Worm (Caenorhabditis elegans) whole organism, L3 larva: ENCODE data around the gene VW02B12L.2.

Source experiments
- R02D3.7 ChIP-seq: fragments of 150-350 bp; optimal IDR thresholded peaks from 2 replicates; lab custom pipeline; 2014; ENCODE audit warnings: missing biosample characterization, missing genetic modification characterization
- ZK546.5 ChIP-seq: sonication (generic microtip); optimal IDR thresholded peaks from 2 replicates; lab custom pipeline; 2017; ENCODE audit warnings: missing biosample characterization, missing genetic modification characterization
- aly-2 ChIP-seq: fragments of 150-350 bp; optimal IDR thresholded peaks from 2 replicates; lab custom pipeline; 2014; ENCODE audit warnings: missing biosample characterization, missing genetic modification characterization
- ceh-16 ChIP-seq: sonication (generic microtip); optimal IDR thresholded peaks from 2 replicates; lab custom pipeline; 2017; ENCODE audit warnings: missing biosample characterization, missing genetic modification characterization
- ceh-28 ChIP-seq: fragments of 150-350 bp; optimal IDR thresholded peaks from 2 replicates; lab custom pipeline; 2014; ENCODE audit warnings: missing biosample characterization, missing genetic modification reagents, missing genetic modification characterization
- ceh-82 ChIP-seq: fragments of 150-350 bp; optimal IDR thresholded peaks from 2 replicates; lab custom pipeline; 2014; ENCODE audit warnings: missing biosample characterization, missing genetic modification characterization
- egl-27 ChIP-seq: sonication (generic microtip); optimal IDR thresholded peaks from 4 replicates; lab custom pipeline; 2017; ENCODE audit warnings: missing biosample characterization, missing genetic modification reagents, missing genetic modification characterization
- egl-5 ChIP-seq: fragments of 150-350 bp; optimal IDR thresholded peaks from 2 replicates; lab custom pipeline; 2017; ENCODE audit warnings: missing biosample characterization, missing genetic modification reagents, missing genetic modification characterization, inconsistent platforms
- elt-1 ChIP-seq: fragments of 150-350 bp; optimal IDR thresholded peaks from 2 replicates; lab custom pipeline; 2014; ENCODE audit warnings: missing biosample characterization, missing genetic modification characterization
- elt-2 ChIP-seq: sonication (generic microtip); optimal IDR thresholded peaks from 2 replicates; lab custom pipeline; 2016; ENCODE audit warnings: missing genetic modification reagents, mild to moderate bottlenecking, missing genetic modification characterization, missing compliant biosample characterization
- eor-1 ChIP-seq, 2 experiments: fragments of 150-350 bp; optimal IDR thresholded peaks; 2 replicates each; lab custom pipeline; 2014 to 2018; ENCODE audit warnings: missing biosample characterization in 2 of 2, missing genetic modification characterization in 2 of 2
- fkh-2 ChIP-seq: fragments of 150-350 bp; optimal IDR thresholded peaks from 2 replicates; lab custom pipeline; 2014; ENCODE audit warnings: missing biosample characterization, missing genetic modification reagents, missing genetic modification characterization
- fos-1 ChIP-seq: fragments of 150-350 bp; optimal IDR thresholded peaks from 2 replicates; lab custom pipeline; 2014; ENCODE audit warnings: missing biosample characterization, missing genetic modification characterization
- hmg-11 ChIP-seq: sonication (generic microtip); optimal IDR thresholded peaks from 2 replicates; lab custom pipeline; 2016; ENCODE audit warnings: missing genetic modification characterization, missing compliant biosample characterization
- jun-1 ChIP-seq: fragments of 150-350 bp; optimal IDR thresholded peaks from 2 replicates; lab custom pipeline; 2014; ENCODE audit warnings: missing biosample characterization, missing genetic modification reagents, missing genetic modification characterization
- lin-15B ChIP-seq: fragments of 150-350 bp; optimal IDR thresholded peaks from 2 replicates; lab custom pipeline; 2014; ENCODE audit warnings: missing biosample characterization, missing genetic modification characterization
- lin-39 ChIP-seq: fragments of 150-350 bp; optimal IDR thresholded peaks from 2 replicates; lab custom pipeline; 2018; ENCODE audit warnings: missing biosample characterization, missing genetic modification reagents, missing genetic modification characterization
- lsy-12 ChIP-seq: sonication (generic microtip); optimal IDR thresholded peaks from 2 replicates; lab custom pipeline; 2016; ENCODE audit warnings: mild to moderate bottlenecking, missing genetic modification characterization, missing compliant biosample characterization
- mdl-1 ChIP-seq: fragments of 150-350 bp; optimal IDR thresholded peaks from 2 replicates; lab custom pipeline; 2014; ENCODE audit warnings: missing biosample characterization, missing genetic modification characterization
- mml-1 ChIP-seq: fragments of 150-350 bp; sonication (generic microtip); optimal IDR thresholded peaks from 3 replicates; lab custom pipeline; 2014; ENCODE audit warnings: missing biosample characterization, missing genetic modification characterization
- nhr-11 ChIP-seq: fragments of 150-350 bp; optimal IDR thresholded peaks from 2 replicates; lab custom pipeline; 2014; ENCODE audit warnings: missing biosample characterization, missing genetic modification characterization
- nhr-12 ChIP-seq: fragments of 150-350 bp; optimal IDR thresholded peaks from 2 replicates; lab custom pipeline; 2014; ENCODE audit warnings: missing biosample characterization, missing genetic modification characterization
- nhr-23 ChIP-seq: fragments of 150-350 bp; optimal IDR thresholded peaks from 2 replicates; lab custom pipeline; 2014; ENCODE audit warnings: missing biosample characterization, missing genetic modification reagents, missing genetic modification characterization
- nhr-237 ChIP-seq: fragments of 150-350 bp; optimal IDR thresholded peaks from 2 replicates; lab custom pipeline; 2014; ENCODE audit warnings: missing biosample characterization, missing genetic modification characterization
- nhr-25 ChIP-seq: sonication (generic microtip); optimal IDR thresholded peaks from 2 replicates; lab custom pipeline; 2017; ENCODE audit warnings: missing biosample characterization, missing genetic modification characterization
- nhr-28 ChIP-seq: fragments of 150-350 bp; optimal IDR thresholded peaks from 2 replicates; lab custom pipeline; 2014; ENCODE audit warnings: missing biosample characterization, missing genetic modification characterization
- nhr-43 ChIP-seq: sonication (generic microtip); optimal IDR thresholded peaks from 2 replicates; lab custom pipeline; 2016; ENCODE audit warnings: mild to moderate bottlenecking, missing genetic modification characterization, missing compliant biosample characterization; ENCODE audit not compliant: poor library complexity, severe bottlenecking
- nhr-67 ChIP-seq: fragments of 150-350 bp; optimal IDR thresholded peaks from 2 replicates; lab custom pipeline; 2014; ENCODE audit warnings: missing biosample characterization, missing genetic modification characterization
- nhr-76 ChIP-seq: fragments of 150-350 bp; sonication (generic microtip); optimal IDR thresholded peaks from 5 replicates; lab custom pipeline; 2014; ENCODE audit warnings: missing biosample characterization, missing genetic modification characterization
- nhr-77 ChIP-seq: fragments of 150-350 bp; optimal IDR thresholded peaks from 2 replicates; lab custom pipeline; 2014; ENCODE audit warnings: missing biosample characterization, missing genetic modification characterization
- pqm-1 ChIP-seq: fragments of 150-350 bp; optimal IDR thresholded peaks from 2 replicates; lab custom pipeline; 2017; ENCODE audit warnings: missing biosample characterization, missing genetic modification characterization, inconsistent platforms
- skn-1 ChIP-seq: fragments of 150-350 bp; optimal IDR thresholded peaks from 2 replicates; lab custom pipeline; 2014; ENCODE audit warnings: missing biosample characterization, missing genetic modification characterization
- snpc-4 ChIP-seq: fragments of 150-350 bp; optimal IDR thresholded peaks from 2 replicates; lab custom pipeline; 2014; ENCODE audit warnings: missing biosample characterization, missing genetic modification characterization
- tbx-2 ChIP-seq: sonication (generic microtip); optimal IDR thresholded peaks from 2 replicates; lab custom pipeline; 2016; ENCODE audit warnings: mild to moderate bottlenecking, missing genetic modification characterization, missing compliant biosample characterization
- unc-62 ChIP-seq: fragments of 150-350 bp; sonication (generic microtip); optimal IDR thresholded peaks from 4 replicates; lab custom pipeline; 2014; ENCODE audit warnings: missing biosample characterization, missing genetic modification reagents, missing genetic modification characterization
- ztf-11 ChIP-seq: fragments of 150-350 bp; optimal IDR thresholded peaks from 2 replicates; lab custom pipeline; 2014; ENCODE audit warnings: missing biosample characterization, missing genetic modification characterization
- ztf-4 ChIP-seq: fragments of 150-350 bp; optimal IDR thresholded peaks from 2 replicates; lab custom pipeline; 2014; ENCODE audit warnings: missing biosample characterization, missing genetic modification characterization

VW02B12L.2 gene

DNA sequence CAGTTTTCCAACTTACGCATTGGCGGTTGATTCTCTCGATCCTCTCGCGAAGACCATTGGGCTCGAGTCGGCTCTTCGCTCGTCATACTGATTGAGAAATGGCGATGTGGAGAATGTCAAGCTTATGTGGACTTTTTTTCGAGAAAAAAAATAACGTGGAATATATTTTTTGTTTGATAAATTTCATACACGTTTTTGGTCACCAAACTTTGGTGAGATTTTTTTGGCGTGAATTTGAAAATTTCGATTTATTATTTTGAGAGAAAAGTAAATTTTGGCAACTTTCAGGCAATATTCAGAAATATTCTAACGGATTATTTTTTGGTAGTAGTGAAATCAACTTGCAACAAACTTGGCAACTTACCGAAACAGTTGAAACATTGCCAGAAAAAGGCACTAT lies 38.9 kb upstream of the VW02B12L.2 start, which contains the start of gene W02B12.12:
TSS of gene W02B12.12 (minus strand) at position 101 of the 400 bp plus-strand sequence.
- no peak for TF ChIP-seq hmg-11 (tag; lab: Kevin White, UChicago)
- no peak for TF ChIP-seq nhr-76 (tag; lab: Kevin White, UChicago)
- no peak for TF ChIP-seq snpc-4 (tag; lab: Kevin White, UChicago)
- no peak for TF ChIP-seq nhr-11
- TF ChIP-seq nhr-67 (tag; lab: Kevin White, UChicago) = no peak
- no peak for TF ChIP-seq nhr-28 (tag; lab: Kevin White, UChicago)
- no peak for TF ChIP-seq pqm-1 (tag; lab: Kevin White, UChicago)
- no peak for TF ChIP-seq mml-1
- TF ChIP-seq elt-1 (tag; lab: Kevin White, UChicago) = no peak
- TF ChIP-seq fos-1 (tag; lab: Kevin White, UChicago) = no peak
- TF ChIP-seq nhr-237 (tag; lab: Kevin White, UChicago) = no peak
- no peak for TF ChIP-seq ZK546.5
- TF ChIP-seq nhr-25 (tag; lab: Kevin White, UChicago) = no peak
- TF ChIP-seq ztf-4 (tag; lab: Kevin White, UChicago) = no peak

DNA sequence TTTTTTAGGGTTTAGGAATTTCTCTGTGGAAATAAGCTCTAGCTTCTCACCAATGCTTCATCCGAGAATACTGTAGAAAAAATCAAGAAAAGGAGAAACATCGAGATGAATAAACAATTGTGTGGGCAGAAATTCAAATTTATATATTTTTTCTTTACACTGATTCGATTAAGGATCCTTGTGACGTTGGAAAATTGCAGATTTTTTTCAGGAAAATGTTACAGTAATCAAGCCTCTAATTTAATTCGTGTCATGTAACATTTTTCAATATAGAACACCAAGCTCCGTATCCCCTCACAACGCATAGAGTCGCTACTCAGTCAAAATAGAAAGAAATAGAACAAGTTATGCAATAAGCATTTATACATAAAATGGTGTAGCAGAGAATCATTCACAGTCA lies 36.3 kb upstream of the VW02B12L.2 start, which contains the start of gene W02B12.16:
TSS of gene W02B12.16 (minus strand) at position 101 of the 400 bp plus-strand sequence.
- TF ChIP-seq nhr-43 (tag; lab: Kevin White, UChicago) (peak; percentile 2), ZK546.5 (no peak), snpc-4 (tag; lab: Kevin White, UChicago) (no peak), skn-1 (tag; lab: Kevin White, UChicago) (no peak), fos-1 (tag; lab: Kevin White, UChicago) (no peak), ceh-16 (tag; lab: Kevin White, UChicago) (no peak), nhr-67 (tag; lab: Kevin White, UChicago) (no peak)

DNA sequence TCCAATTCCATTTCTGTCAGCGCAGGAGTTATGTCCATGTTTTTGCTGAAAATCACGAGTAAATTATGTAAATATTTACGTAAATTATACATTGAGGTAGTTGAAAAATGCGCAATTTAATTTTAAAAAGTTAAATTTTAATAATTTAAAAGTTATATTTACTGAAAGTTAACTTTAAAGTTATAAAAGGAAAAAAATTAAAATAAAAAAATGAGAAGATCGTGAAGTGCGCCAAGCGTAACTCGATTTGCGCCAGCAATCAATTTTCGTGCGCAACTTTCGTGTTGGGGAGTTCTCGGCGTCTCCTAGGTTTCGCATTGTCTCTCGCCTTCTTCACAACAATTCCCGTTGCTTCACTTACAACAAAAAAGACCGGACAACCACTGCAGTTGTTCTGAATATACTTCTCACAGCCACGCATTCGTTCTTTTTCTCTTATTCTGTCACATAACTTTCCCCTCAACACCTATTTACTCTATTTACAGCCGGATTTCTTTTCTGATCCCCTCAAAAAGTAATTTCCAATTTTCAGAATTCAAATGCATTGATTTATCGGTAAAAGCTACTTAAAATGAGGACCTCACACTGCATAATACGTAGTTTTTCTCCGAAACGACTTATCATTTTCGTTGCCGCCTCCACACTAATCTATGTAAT lies 33.5 kb upstream of the VW02B12L.2 start, which contains the start of the genes metl-1 and W02B12.11:
TSS of gene metl-1 (minus strand) at position 51 of the 657 bp plus-strand sequence.
TSS of gene W02B12.11 (plus strand) at position 337 of the 657 bp plus-strand sequence.
- TF ChIP-seq unc-62 (GFP tag; lab: Kevin White, UChicago) (no peak), nhr-12 (no peak), lsy-12 (tag; lab: Kevin White, UChicago) (peak; percentile 65), snpc-4 (tag; lab: Kevin White, UChicago) (no peak), ceh-82 (tag; lab: Kevin White, UChicago) (peak; percentile 58), mdl-1 (tag; lab: Kevin White, UChicago) (no peak), pqm-1 (tag; lab: Kevin White, UChicago) (peak; percentile 26), nhr-76 (tag; lab: Kevin White, UChicago) (no peak), nhr-67 (tag; lab: Kevin White, UChicago) (no peak), fos-1 (tag; lab: Kevin White, UChicago) (no peak), lin-15B (tag; lab: Kevin White, UChicago) (peak; percentile 69), hmg-11 (tag; lab: Kevin White, UChicago) (peak; percentile 83), fkh-2 (tag; lab: Kevin White, UChicago) (no peak), nhr-43 (tag; lab: Kevin White, UChicago) (peak; percentile 86), elt-2 (tag; lab: Kevin White, UChicago) (peak; percentile 59), egl-5 (peak; percentile 36), ceh-16 (tag; lab: Kevin White, UChicago) (no peak), nhr-23 (tag; lab: Kevin White, UChicago) (peak; percentile 95), R02D3.7 (tag; lab: Kevin White, UChicago) (peak; percentile 81), lin-39 (peak; percentile 40), tbx-2 (tag; lab: Kevin White, UChicago) (peak; percentile 80), ztf-11 (tag; lab: Kevin White, UChicago) (no peak), jun-1 (tag; lab: Kevin White, UChicago) (peak; percentile 62), egl-27 (tag; lab: Kevin White, UChicago) (no peak), nhr-77 (tag; lab: Kevin White, UChicago) (peak; percentile 10), nhr-25 (tag; lab: Kevin White, UChicago) (peak; percentile 60), ceh-28 (tag; lab: Kevin White, UChicago) (peak; percentile 63), elt-1 (tag; lab: Kevin White, UChicago) (peak; percentile 11), skn-1 (tag; lab: Kevin White, UChicago) (peak; percentile 44), eor-1 (tag; optimal IDR thresholded peaks at IDR 0.05; lab: Kevin White, UChicago) (no peak), aly-2 (tag; lab: Kevin White, UChicago) (no peak)
